Fruit fly (Drosophila melanogaster) whole organism, embryonic: ENCODE data around the gene Jhbp2.

Experiments
- Blimp-1 ChIP-seq: fragments of 200-800 bp; sonication (Bioruptor generic); optimal IDR thresholded peaks from 3 replicates; lab custom pipeline; 2018; ENCODE audit warnings: missing biosample characterization, missing genetic modification characterization, mild to moderate bottlenecking, moderate library complexity, missing genetic modification reagents
- CG3726 ChIP-seq: fragments of 200-800 bp; sonication (Bioruptor generic); IDR thresholded peaks from 3 replicates; pipeline ENCODE4, ENCODE4 v1.3.6; 2022; ENCODE audit warnings: missing biosample characterization, missing genetic modification characterization
- Dll ChIP-seq: fragments of 200-800 bp; sonication (Bioruptor generic); IDR thresholded peaks from 4 replicates; pipeline ENCODE4 v1.3.6; 2022; ENCODE audit warnings: missing biosample characterization, missing genetic modification characterization; ENCODE audit not compliant: partially characterized antibody
- vvl ChIP-seq: fragments of 200-800 bp; sonication (Bioruptor generic); IDR thresholded peaks from 2 replicates; pipeline ENCODE4 v1.3.6; 2022; ENCODE audit warnings: missing biosample characterization, missing genetic modification characterization

DNA sequence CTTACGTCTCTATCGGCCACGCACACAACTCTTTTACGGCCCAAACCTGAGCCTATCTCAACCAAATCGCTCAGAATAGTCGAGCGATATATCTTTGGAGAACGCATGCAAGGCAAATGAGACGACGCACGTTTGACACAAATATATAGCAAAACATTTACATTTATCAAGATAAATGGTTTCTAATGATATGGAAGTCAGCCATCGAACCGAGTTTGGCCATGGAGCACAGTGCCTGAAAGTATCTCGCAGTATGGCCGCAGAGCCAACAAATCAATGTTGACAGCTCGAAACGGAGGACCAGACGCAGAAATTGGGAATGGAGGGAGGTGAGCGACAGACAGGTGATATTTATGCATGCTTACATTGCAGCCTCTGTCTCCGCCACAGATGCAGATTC lies 26.3 kb upstream of the Jhbp2 start:
- no peak for TF ChIP-seq Dll (GFP tag; lab: Robert Waterston, UW)
- peak; percentile 18; the same call in 1 of the 2 replicates for TF ChIP-seq vvl (GFP tag; lab: Robert Waterston, UW)
- no peak for TF ChIP-seq CG3726 (GFP tag; lab: Robert Waterston, UW)
- no peak for TF ChIP-seq Blimp-1 (GFP tag; lab: Kevin White, UChicago)
